Worm (Caenorhabditis elegans) whole organism, early embryonic: ENCODE data around the gene chat-1.
A peak's percentile ranks its signal among the peaks of the same experiment; 100 is the strongest.

Experiments used
- B0310.2 ChIP-seq: sonication (generic microtip); optimal IDR thresholded peaks from 2 replicates; lab custom pipeline; 2016; ENCODE audit warnings: mild to moderate bottlenecking, missing genetic modification characterization, missing compliant biosample characterization
- F13C5.2 ChIP-seq: sonication (generic microtip); optimal IDR thresholded peaks from 2 replicates; lab custom pipeline; 2017; ENCODE audit warnings: mild to moderate bottlenecking, missing genetic modification characterization, inconsistent platforms, missing compliant biosample characterization
- aly-1 ChIP-seq: sonication (generic microtip); optimal IDR thresholded peaks from 2 replicates; lab custom pipeline; 2016; ENCODE audit warnings: missing genetic modification characterization, missing compliant biosample characterization
- ama-1 ChIP-seq: fragments of 150-350 bp; optimal IDR thresholded peaks from 2 replicates; lab custom pipeline; 2014
- ceh-13 ChIP-seq: fragments of 200-800 bp; sonication (Bioruptor generic); optimal IDR thresholded peaks from 2 replicates; lab custom pipeline; 2018; ENCODE audit warnings: mild to moderate bottlenecking, missing genetic modification characterization, missing compliant biosample characterization
- ceh-36 ChIP-seq: sonication (generic microtip); optimal IDR thresholded peaks from 2 replicates; lab custom pipeline; 2016; ENCODE audit warnings: missing genetic modification characterization, inconsistent platforms, missing compliant biosample characterization
- ets-7 ChIP-seq: sonication (generic microtip); optimal IDR thresholded peaks from 2 replicates; lab custom pipeline; 2016; ENCODE audit warnings: missing genotype, missing genetic modification characterization, missing compliant biosample characterization
- flt-1 ChIP-seq: fragments of 200-800 bp; sonication (Bioruptor generic); IDR thresholded peaks from 2 replicates; pipeline ENCODE4 v1.3.6; 2022; ENCODE audit warnings: missing genetic modification characterization, missing compliant biosample characterization
- hmbx-1 ChIP-seq: sonication (generic microtip); optimal IDR thresholded peaks from 2 replicates; lab custom pipeline; 2016; ENCODE audit warnings: mild to moderate bottlenecking, missing genetic modification characterization, missing compliant biosample characterization
- hmg-4 ChIP-seq: fragments of 200-800 bp; sonication (Bioruptor generic); optimal IDR thresholded peaks from 2 replicates; lab custom pipeline; 2018; ENCODE audit warnings: mild to moderate bottlenecking, missing genetic modification characterization, missing compliant biosample characterization
- hnd-1 ChIP-seq: sonication (generic microtip); optimal IDR thresholded peaks from 2 replicates; lab custom pipeline; 2016; ENCODE audit warnings: missing genetic modification characterization, missing compliant biosample characterization
- pes-1 ChIP-seq: fragments of 200-800 bp; sonication (Bioruptor generic); IDR thresholded peaks from 2 replicates; pipeline ENCODE4 v1.3.6; 2022; ENCODE audit warnings: missing genetic modification reagents, missing genetic modification characterization, missing compliant biosample characterization
- scrt-1 ChIP-seq: fragments of 200-800 bp; sonication (Bioruptor generic); IDR thresholded peaks from 2 replicates; pipeline ENCODE4 v1.3.6; 2022; ENCODE audit warnings: missing genetic modification characterization, missing compliant biosample characterization
- sea-1 ChIP-seq: fragments of 200-800 bp; sonication (Bioruptor generic); conservative IDR thresholded peaks from 2 replicates; pipeline ENCODE4 v1.3.6; 2022; ENCODE audit warnings: missing genetic modification characterization, missing compliant biosample characterization
- tbx-11 ChIP-seq: fragments of 200-800 bp; sonication (Bioruptor generic); IDR thresholded peaks from 2 replicates; pipeline ENCODE4 v1.3.6; 2022; ENCODE audit warnings: missing genetic modification characterization, missing compliant biosample characterization
- tbx-37 ChIP-seq: fragments of 200-800 bp; sonication (Bioruptor generic); conservative IDR thresholded peaks from 2 replicates; pipeline ENCODE4 v1.3.6; 2022; ENCODE audit warnings: missing genetic modification reagents, missing genetic modification characterization, missing compliant biosample characterization
- tra-4 ChIP-seq: sonication (generic microtip); optimal IDR thresholded peaks from 2 replicates; lab custom pipeline; 2017; ENCODE audit warnings: missing genetic modification characterization, missing compliant biosample characterization

The chat-1 gene

DNA sequence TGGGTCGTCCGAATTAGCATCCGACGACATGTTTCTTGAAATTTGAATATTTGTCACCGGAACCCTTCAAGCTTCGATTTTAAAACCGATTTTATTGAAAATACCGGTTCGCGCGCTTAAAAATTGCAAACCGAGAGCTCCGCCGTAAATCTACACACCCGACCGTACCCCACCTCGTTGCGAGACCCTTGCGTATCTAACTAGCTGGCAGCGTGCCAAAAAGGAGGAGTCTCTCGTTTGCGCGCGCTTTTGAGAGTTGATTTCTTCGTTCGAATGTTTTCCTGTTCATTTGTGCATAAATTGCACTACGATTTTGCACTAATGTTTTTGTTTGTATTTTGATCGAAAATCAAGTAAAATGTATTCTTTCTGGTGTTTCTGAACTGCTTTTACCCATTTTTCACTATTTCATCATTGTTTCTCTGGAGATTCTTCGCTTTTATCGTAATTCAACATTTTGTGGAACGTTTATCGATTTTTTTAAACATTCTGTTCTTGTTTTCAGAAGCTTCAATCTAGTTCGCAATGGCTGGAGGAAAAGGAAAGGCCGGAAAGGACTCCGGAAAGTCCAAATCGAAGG is 1.3 kb upstream of the chat-1 start, which contains the start of the genes wapl-1 and htz-1:
TSS of gene wapl-1 (minus strand) at position 30 of the 580 bp plus-strand sequence.
TSS of gene htz-1 (plus strand) at position 506 of the 580 bp plus-strand sequence.
- TF ChIP-seq hnd-1 (no peak), flt-1 (GFP tag; lab: Robert Waterston, UW) (peak; percentile 60), scrt-1 (no peak), tbx-37 (GFP tag; lab: Robert Waterston, UW) (peak; percentile 43; the same call in 1 of the 2 replicates), B0310.2 (tag; lab: Kevin White, UChicago) (no peak), pes-1 (GFP tag; lab: Robert Waterston, UW) (peak; percentile 60; the same call in 1 of the 2 replicates), ets-7 (tag; lab: Kevin White, UChicago) (no peak), hmbx-1 (tag; lab: Kevin White, UChicago) (no peak), sea-1 (GFP tag; lab: Robert Waterston, UW) (0 out of 2 replicates have a peak, but pooled peaks have one; percentile 20), aly-1 (tag; lab: Kevin White, UChicago) (no peak), ama-1 (lab: Kevin White, UChicago) (no peak), F13C5.2 (tag; lab: Kevin White, UChicago) (peak; percentile 48), ceh-36 (no peak), tbx-11 (GFP tag; lab: Robert Waterston, UW) (no peak), tra-4 (tag; lab: Kevin White, UChicago) (no peak), hmg-4 (GFP tag; lab: Kevin White, UChicago) (no peak)

DNA sequence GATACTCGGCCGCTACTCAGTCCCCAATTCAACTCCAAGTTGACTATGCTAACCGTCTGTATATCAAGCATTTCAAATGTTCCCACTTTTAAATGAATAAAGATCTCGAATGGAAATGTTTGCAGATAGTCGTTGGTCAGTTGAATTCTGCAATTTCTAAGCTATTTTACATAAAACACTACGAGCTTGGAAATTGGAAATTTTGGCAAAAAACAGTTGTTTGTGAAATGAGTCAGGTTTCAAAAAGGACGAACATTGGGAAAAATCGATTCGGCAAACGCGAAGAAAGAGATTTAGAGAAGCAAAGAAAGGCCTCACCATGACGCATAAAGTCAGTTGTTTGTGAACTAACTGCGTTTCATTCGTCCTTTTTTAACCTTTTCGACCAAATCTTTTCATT is 247 bp upstream of the chat-1 start:
- TF ChIP-seq ama-1 (lab: Kevin White, UChicago), result peak; percentile 81
- TF ChIP-seq hnd-1, result no peak
- no peak for TF ChIP-seq B0310.2 (tag; lab: Kevin White, UChicago)

DNA sequence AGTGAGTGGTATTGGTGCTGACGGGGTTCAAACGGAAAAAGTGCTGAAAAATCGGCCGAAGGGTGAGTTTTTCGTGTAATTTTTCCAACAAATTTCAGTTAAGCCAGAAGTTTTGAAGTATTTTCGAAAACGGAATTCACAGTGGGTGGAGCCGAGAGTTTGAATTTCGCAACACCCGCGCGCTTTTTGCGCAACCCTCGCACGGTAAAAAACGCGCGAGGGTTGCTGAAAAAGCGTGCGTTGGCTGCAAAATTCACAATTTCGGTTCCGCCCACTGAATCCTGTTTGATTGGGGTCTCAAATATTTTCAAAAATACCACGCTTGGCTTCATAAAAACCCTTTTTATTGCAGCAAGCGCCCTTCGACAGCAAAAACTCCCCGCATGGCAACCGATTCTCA is 236 bp downstream of the chat-1 start:
- TF ChIP-seq pes-1 (GFP tag; lab: Robert Waterston, UW) (0 out of 2 replicates have a peak, but pooled peaks have one; percentile 39), hmg-4 (GFP tag; lab: Kevin White, UChicago) (no peak), sea-1 (GFP tag; lab: Robert Waterston, UW) (0 out of 2 replicates have a peak, but pooled peaks have one; percentile 2)

DNA sequence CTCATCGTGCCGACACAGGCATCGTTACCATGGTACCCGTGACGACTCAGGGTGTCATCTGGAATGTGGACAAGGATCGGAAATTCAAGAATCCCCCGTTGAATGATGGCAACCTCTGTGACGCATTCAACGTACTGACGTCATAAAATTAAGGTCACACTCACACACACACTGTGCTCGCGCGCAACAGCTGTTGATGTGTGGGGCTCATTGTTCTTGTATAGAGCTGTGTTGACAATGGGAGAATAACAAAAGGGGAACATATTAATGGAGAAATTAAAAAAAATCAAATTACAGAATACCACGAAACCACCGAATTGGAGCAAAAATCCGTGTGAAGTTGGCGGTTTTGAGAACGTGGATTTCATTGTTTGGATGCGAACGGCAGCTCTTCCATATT is 1.2 kb downstream of the chat-1 start:
- no peak for TF ChIP-seq tbx-37 (GFP tag; lab: Robert Waterston, UW)
- no peak for TF ChIP-seq aly-1 (tag; lab: Kevin White, UChicago)
- no peak for TF ChIP-seq sea-1 (GFP tag; lab: Robert Waterston, UW)
- no peak for TF ChIP-seq ama-1 (lab: Kevin White, UChicago)
- TF ChIP-seq hnd-1, result no peak
- TF ChIP-seq ets-7 (tag; lab: Kevin White, UChicago), result no peak
- TF ChIP-seq flt-1 (GFP tag; lab: Robert Waterston, UW), result no peak
- no peak for TF ChIP-seq B0310.2 (tag; lab: Kevin White, UChicago)

DNA sequence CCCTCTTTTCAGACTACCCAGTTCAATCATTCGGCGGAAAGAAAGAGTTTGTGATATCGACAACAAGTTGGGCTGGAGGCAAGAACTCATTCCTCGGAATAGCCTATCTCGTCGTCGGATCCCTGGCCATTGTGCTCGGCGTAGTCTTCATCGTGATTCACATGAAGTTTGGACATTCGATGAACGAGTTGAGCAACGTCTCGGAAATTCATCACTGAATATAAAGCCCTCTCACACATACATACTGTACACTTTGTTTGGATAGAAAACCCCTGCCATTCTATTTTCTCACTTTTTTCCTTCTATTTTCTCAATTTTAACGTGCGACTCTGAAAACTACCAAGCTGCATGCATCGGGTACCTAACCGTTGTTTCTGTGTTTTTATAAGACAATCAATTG is 2.3 kb downstream of the chat-1 start, which contains the start of gene R08C7.12:
TSS of gene R08C7.12 (plus strand) at position 301 of the 400 bp plus-strand sequence.
- no peak for TF ChIP-seq ets-7 (tag; lab: Kevin White, UChicago)
- no peak for TF ChIP-seq hmbx-1 (tag; lab: Kevin White, UChicago)
- TF ChIP-seq hmg-4 (GFP tag; lab: Kevin White, UChicago), result no peak
- no peak for TF ChIP-seq ceh-13
- no peak for TF ChIP-seq aly-1 (tag; lab: Kevin White, UChicago)
- no peak for TF ChIP-seq tra-4 (tag; lab: Kevin White, UChicago)

DNA sequence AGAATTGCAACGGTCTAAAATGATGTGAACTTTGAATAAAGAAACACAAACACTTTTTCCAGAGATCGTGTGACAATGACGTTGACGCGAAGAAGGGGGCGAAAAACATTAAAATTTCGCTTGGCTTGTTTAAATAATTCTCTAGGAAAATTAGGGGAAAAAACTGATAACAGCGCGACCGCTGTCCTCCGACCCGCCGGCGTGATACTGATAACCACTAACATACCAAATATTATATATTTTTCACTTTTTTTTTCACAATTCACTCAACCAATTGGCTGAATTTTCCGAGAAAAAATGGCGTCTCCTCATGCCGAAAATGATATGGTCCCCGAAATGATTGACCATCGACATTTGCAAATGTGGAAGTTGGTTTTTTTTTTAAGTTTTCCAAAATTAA is 2.7 kb downstream of the chat-1 start:
- TF ChIP-seq aly-1 (tag; lab: Kevin White, UChicago), result no peak

DNA sequence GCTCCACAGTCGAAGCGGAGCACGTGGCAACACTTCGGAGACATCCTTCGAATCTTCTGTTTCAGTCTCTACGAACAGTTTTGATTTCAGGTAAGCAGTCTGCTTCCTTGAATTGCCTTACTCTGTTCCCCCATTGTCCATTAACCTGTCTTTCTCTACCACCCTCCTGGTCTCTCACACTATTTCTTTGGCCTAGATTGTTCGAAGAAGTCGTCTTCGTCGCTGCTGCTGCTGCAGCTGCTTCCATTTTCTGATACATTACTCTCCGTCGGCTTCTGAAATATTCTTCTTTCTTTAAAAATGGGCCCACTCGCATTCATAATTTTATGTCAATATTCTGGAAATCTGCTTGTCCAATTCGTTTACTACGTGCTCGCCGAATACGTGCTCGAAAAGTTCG is 4.4 kb downstream of the chat-1 start, which contains the start of gene R08C7.1:
TSS of gene R08C7.1 (plus strand) at position 301 of the 400 bp plus-strand sequence.
- TF ChIP-seq tbx-11 (GFP tag; lab: Robert Waterston, UW) (no peak), F13C5.2 (tag; lab: Kevin White, UChicago) (no peak), hmg-4 (GFP tag; lab: Kevin White, UChicago) (no peak)

DNA sequence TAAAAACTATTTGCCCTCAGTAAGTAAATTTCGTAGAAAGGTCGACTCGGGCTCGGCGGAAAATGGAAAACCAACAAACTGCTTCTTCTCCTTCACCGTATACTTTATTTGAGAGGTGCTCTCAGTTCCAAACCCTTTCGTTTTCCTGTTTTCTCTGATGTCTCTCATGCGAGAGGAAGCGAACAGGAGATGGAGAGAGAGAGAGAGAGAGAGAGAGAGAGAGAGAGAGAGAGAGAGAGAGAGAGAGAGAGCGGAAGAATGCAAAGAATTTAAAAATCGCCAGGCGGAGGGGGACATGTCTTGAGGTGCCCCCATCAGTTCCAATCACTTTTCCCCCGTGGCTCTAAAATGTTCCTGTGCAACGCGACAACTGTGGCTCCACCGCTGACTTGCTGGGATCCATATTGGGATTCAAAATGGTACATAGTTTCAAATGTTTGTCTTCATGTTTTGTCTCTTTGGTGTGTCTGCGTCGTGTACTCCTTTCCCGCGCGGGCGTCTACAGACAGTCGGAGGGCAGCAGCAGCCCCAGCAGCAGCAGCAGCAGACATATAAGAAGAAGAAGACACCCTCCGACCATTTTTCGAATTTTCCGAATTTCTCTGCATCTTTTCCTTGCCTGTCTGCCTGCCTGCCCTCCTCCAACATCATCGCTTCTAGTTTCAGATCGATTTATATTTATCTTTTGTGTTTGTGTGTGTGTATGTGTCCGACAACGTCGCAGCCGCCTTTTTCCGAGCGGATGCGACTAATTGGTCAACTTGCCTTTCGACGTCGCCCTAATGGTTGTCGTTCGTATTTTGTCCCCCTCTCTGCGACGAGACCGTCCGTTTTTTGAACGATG is 7.4 kb downstream of the chat-1 start, which contains the start of gene R08C7.11:
TSS of gene R08C7.11 (minus strand) at position 608 of the 844 bp plus-strand sequence.
- TF ChIP-seq hmg-4 (GFP tag; lab: Kevin White, UChicago) (peak; percentile 48), flt-1 (GFP tag; lab: Robert Waterston, UW) (no peak)
